Worm (Caenorhabditis elegans) whole organism, midembryonic: Measurements from ENCODE around the gene M163.8.

Experiments
- flt-1 ChIP-seq: fragments of 200-800 bp; sonication (Bioruptor generic); IDR thresholded peaks from 2 replicates; pipeline ENCODE4 v1.3.6; 2022; ENCODE audit warnings: missing genetic modification characterization, missing compliant biosample characterization
- ref-1 ChIP-seq: fragments of 200-800 bp; sonication (Bioruptor generic); conservative IDR thresholded peaks from 2 replicates; pipeline ENCODE4 v1.3.6; 2022; ENCODE audit warnings: missing genetic modification reagents, missing genetic modification characterization, missing compliant biosample characterization
- ztf-23 ChIP-seq: fragments of 200-800 bp; sonication (Bioruptor generic); IDR thresholded peaks from 2 replicates; pipeline ENCODE4 v1.3.6; 2022; ENCODE audit warnings: missing genetic modification reagents, missing genetic modification characterization, missing compliant biosample characterization

DNA sequence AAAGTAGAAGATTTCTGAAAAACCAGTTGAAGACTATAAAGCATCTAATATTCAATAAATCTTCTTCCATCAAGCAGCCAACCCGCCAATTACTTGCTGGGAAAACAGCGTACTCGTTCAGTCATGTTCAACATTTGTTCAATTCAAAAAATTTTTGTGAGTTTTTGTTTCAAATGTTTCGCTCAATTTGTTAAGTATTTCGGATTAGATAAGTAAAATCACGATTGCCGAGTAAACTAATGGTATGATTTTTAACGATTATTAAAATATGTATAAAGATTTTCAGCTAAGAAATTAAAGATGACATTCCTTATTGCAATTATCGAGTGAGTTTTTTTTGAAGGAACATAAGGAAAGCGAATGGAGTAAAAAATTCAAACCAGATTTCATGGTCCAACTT lies 14.2 kb upstream of the M163.8 start, which contains the start of gene M163.10:
- TF ChIP-seq ref-1 (GFP tag; lab: Robert Waterston, UW), result no peak
- no peak for TF ChIP-seq ztf-23 (GFP tag; lab: Robert Waterston, UW)
- TF ChIP-seq flt-1, result no peak
